Worm (Caenorhabditis elegans): Measurements from ENCODE around the gene dhhc-1.

DNA sequence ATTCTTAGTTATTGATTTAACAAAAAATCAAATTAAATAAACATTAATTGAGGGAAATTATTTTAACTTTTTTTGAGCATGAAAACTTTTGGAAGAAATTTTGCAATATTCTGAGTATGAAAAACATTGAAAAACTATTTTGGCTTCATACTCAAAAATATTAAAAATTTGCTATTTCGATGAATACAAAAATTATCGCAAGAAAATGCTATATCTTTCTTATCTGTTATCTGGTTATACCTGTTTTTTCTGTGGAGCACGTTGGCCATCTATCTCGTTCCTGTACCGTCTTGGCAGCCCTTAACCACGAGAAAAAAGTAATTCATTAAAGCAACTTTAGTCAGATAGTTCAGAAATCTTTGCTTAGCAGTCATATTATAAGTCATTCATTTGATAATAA is 42.3 kb downstream of the dhhc-1 start:
- TF ChIP-seq ets-7 (tag; optimal IDR thresholded peaks at IDR 0.05) (no peak), ama-1 (optimal IDR thresholded peaks at IDR 0.05) (no peak), tbx-37 (GFP tag; conservative IDR thresholded peaks at IDR 0.05) (no peak), hmg-4 (GFP tag; optimal IDR thresholded peaks at IDR 0.05) (no peak), flt-1 (GFP tag; IDR thresholded peaks at IDR 0.05) (no peak)
